Fruit fly (Drosophila melanogaster): ENCODE data around the gene PGRP-SA.

dm6 chrX:11527088-11527635 is 34.3 kb upstream of the PGRP-SA start:
- TF ChIP-seq corto (GFP tag; optimal IDR thresholded peaks at IDR 0.05) (no peak), aop (GFP tag; IDR thresholded peaks at IDR 0.05) (no peak), CG1233 (GFP tag; optimal IDR thresholded peaks at IDR 0.05) (no peak), CG12942 (GFP tag; optimal IDR thresholded peaks at IDR 0.05) (no peak), HmgD (GFP tag; optimal IDR thresholded peaks at IDR 0.05) (no peak), CG10543 (GFP tag; optimal IDR thresholded peaks at IDR 0.05) (no peak), Opbp (GFP tag; IDR thresholded peaks at IDR 0.05; ENCODE audit: partially characterized antibody) (no peak), zen (tag; optimal IDR thresholded peaks at IDR 0.05) (no peak)
